Fruit fly (Drosophila melanogaster): ENCODE results near the gene CG8042.

The CG8042 gene

DNA sequence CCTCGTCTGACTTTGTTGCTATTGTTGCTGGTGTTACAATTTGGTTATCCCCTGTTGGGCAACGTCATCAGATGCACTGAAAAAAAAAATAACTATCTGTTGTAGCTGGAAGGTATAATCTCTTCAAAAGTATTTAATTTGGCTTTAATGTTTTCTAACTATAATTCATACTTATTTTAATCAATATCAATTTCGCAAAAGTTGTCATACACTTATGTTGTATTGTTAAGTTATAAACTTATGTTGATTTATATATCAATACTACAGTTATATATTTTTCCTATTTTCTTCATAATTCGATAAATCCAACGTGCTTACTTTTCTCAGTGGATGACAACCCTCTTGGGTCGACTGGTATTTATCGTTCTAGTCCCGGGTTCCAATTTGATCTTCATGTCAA lies 21.1 kb downstream of the CG8042 start:
- no peak for TF ChIP-seq CG6163 (GFP tag; IDR thresholded peaks at IDR 0.05)
- TF ChIP-seq CG9139 (GFP tag; optimal IDR thresholded peaks at IDR 0.05): no peak
- no peak for TF ChIP-seq CG6808 (GFP tag; optimal IDR thresholded peaks at IDR 0.05)
- no peak for TF ChIP-seq Eip93F (GFP tag; optimal IDR thresholded peaks at IDR 0.05)
- TF ChIP-seq CG32006 (GFP tag; optimal IDR thresholded peaks at IDR 0.05): no peak
- TF ChIP-seq CG3919 (GFP tag; optimal IDR thresholded peaks at IDR 0.05): no peak
- TF ChIP-seq CG6792 (GFP tag; optimal IDR thresholded peaks at IDR 0.05): no peak
- no peak for TF ChIP-seq svp (GFP tag)
- TF ChIP-seq CG4318 (GFP tag; optimal IDR thresholded peaks at IDR 0.05): no peak
- no peak for TF ChIP-seq Lpt (GFP tag; optimal IDR thresholded peaks at IDR 0.05)
- no peak for TF ChIP-seq acj6 (GFP tag; optimal IDR thresholded peaks at IDR 0.05)
- no peak for TF ChIP-seq Gug (GFP tag; IDR thresholded peaks at IDR 0.05)
- TF ChIP-seq Eip78C (GFP tag): no peak
- TF ChIP-seq Sox102F (GFP tag; optimal IDR thresholded peaks at IDR 0.05): no peak
- TF ChIP-seq fd85E (GFP tag; optimal IDR thresholded peaks at IDR 0.05): no peak
- TF ChIP-seq CG8632 (GFP tag; optimal IDR thresholded peaks at IDR 0.05): no peak
- TF ChIP-seq net (GFP tag; optimal IDR thresholded peaks at IDR 0.05): no peak
- no peak for TF ChIP-seq Ets96B (tag; optimal IDR thresholded peaks at IDR 0.05)
- TF ChIP-seq Hr39 (GFP tag; optimal IDR thresholded peaks at IDR 0.05): no peak
- TF ChIP-seq esn (GFP tag; optimal IDR thresholded peaks at IDR 0.05): no peak

dm6 chr3L:7952978-7953377 lies 21.8 kb downstream of the CG8042 start:
- no peak for TF ChIP-seq CG8632 (GFP tag; optimal IDR thresholded peaks at IDR 0.05)
- TF ChIP-seq Eip78C (GFP tag): peak; percentile 10

- TF ChIP-seq fkh (GFP tag; optimal IDR thresholded peaks at IDR 0.05): no peak
- no peak for TF ChIP-seq CG6276 (GFP tag; optimal IDR thresholded peaks at IDR 0.05)
- no peak for TF ChIP-seq Hr38 (GFP tag; optimal IDR thresholded peaks at IDR 0.05)
- no peak for TF ChIP-seq CG7368 (GFP tag; optimal IDR thresholded peaks at IDR 0.05)
- TF ChIP-seq Sox14 (GFP tag; optimal IDR thresholded peaks at IDR 0.05): no peak
- TF ChIP-seq CG3032 (tag; optimal IDR thresholded peaks at IDR 0.05): no peak
These were observed 22.2 kb downstream of the CG8042 start for dm6 chr3L:7952560-7952959.

dm6 chr3L:7951841-7952240 lies 22.9 kb downstream of the CG8042 start:
- peak; percentile 68 for TF ChIP-seq vri (GFP tag; optimal IDR thresholded peaks at IDR 0.05)
- no peak for TF ChIP-seq dsx (GFP tag; optimal IDR thresholded peaks at IDR 0.05; ENCODE audit: poor library complexity, severe bottlenecking)

- TF ChIP-seq vri (GFP tag; optimal IDR thresholded peaks at IDR 0.05) (peak; percentile 75), achi (GFP tag; optimal IDR thresholded peaks at IDR 0.05) (no peak)
These were observed 25.0 kb downstream of the CG8042 start for dm6 chr3L:7949778-7950177.

dm6 chr3L:7947880-7948286 lies 26.9 kb downstream of the CG8042 start, which contains the start of gene exex:
TSS of gene exex (plus strand) at chr3L:7948186.
- TF ChIP-seq Sox14 (GFP tag; optimal IDR thresholded peaks at IDR 0.05) (peak; percentile 10), fkh (GFP tag; optimal IDR thresholded peaks at IDR 0.05) (peak; percentile 16), CG15336 (GFP tag; IDR thresholded peaks at IDR 0.05) (no peak), fd59A (GFP tag; optimal IDR thresholded peaks at IDR 0.05) (no peak), ss (GFP tag; optimal IDR thresholded peaks at IDR 0.05) (no peak), Eip78C (GFP tag) (peak; percentile 51), vri (GFP tag; optimal IDR thresholded peaks at IDR 0.05) (peak; percentile 34)

Data from whole organism, prepupa.